Fruit fly (Drosophila melanogaster) Kc167 (cell line): ENCODE measurements around the gene Lcp65Ab2.
"Not testable (repeated sequence)": the region's sequence is repeated elsewhere in the genome, so short reads cannot be mapped to it uniquely, and the experiment has no call there.

ENCODE experiments used
- Myc ChIP-seq: fragments of >200 bp; optimal IDR thresholded peaks from 2 replicates; lab custom pipeline; 2017; ENCODE audit warnings: missing external identifiers
- Sin3A ChIP-seq: fragments of >200 bp; optimal IDR thresholded peaks from 2 replicates; lab custom pipeline; 2018; ENCODE audit warnings: missing external identifiers
- h ChIP-seq: fragments of >200 bp; optimal IDR thresholded peaks from 3 replicates; lab custom pipeline; 2018; ENCODE audit warnings: missing external identifiers
- insv ChIP-seq: fragments of >200 bp; optimal IDR thresholded peaks from 3 replicates; lab custom pipeline; 2018; ENCODE audit warnings: missing external identifiers
- psq ChIP-seq: fragments of >200 bp; optimal IDR thresholded peaks from 2 replicates; lab custom pipeline; 2017; ENCODE audit warnings: missing external identifiers
- ttk ChIP-seq: sonication (Bioruptor generic); optimal IDR thresholded peaks from 2 replicates; lab custom pipeline; 2017; ENCODE audit warnings: missing external identifiers

The Lcp65Ab2 gene

DNA sequence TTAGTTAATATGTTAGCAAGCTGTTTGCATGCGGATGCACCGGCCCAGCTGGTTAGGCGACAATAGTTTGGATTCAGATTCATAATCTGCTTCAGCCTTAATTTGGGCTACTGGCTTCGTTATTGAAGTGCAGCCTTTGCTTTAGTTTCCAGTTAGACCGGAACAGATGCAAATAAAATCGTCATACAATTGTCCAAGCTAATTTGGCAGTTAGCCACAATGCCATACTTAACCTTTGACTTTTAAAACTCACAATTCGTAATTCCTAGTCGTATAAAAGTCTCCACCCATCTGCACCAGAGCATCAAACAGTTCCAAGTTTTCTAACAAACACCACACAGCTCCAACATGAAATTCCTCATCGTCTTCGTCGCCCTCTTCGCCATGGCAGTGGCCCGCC, at the start of gene Lcp65Ab2:
Gene Lcp65Ab2 (plus strand): TSS at position 301 of the 400 bp plus-strand sequence.
- TF ChIP-seq ttk, Sin3A, psq (lab: Kevin White, UChicago): not testable (repeated sequence)

- TF ChIP-seq h (lab: Kevin White, UChicago) (no peak), insv (lab: Kevin White, UChicago) (no peak), ttk (lab: Kevin White, UChicago) (no peak), Myc (lab: Kevin White, UChicago) (no peak), Sin3A (lab: Kevin White, UChicago) (no peak), psq (lab: Kevin White, UChicago) (no peak)
These were observed 49.2 kb upstream of the Lcp65Ab2 start, which contains the start of gene Ets65A for dm6 chr3L:6097270-6097669. Ets65A (plus strand) TSS chr3L:6097617.

dm6 chr3L:6103658-6104057, 42.8 kb upstream of the Lcp65Ab2 start:
- TF ChIP-seq insv (lab: Kevin White, UChicago) (no peak), Myc (lab: Kevin White, UChicago) (no peak), Sin3A (lab: Kevin White, UChicago) (no peak), h (lab: Kevin White, UChicago) (no peak), psq (lab: Kevin White, UChicago) (no peak), ttk (lab: Kevin White, UChicago) (no peak)

dm6 chr3L:6104551-6104950, 41.9 kb upstream of the Lcp65Ab2 start:
- TF ChIP-seq Myc (lab: Kevin White, UChicago), result no peak
- no peak for TF ChIP-seq Sin3A (lab: Kevin White, UChicago)
- TF ChIP-seq insv (lab: Kevin White, UChicago), result no peak
- no peak for TF ChIP-seq h (lab: Kevin White, UChicago)
- no peak for TF ChIP-seq ttk (lab: Kevin White, UChicago)
- no peak for TF ChIP-seq psq (lab: Kevin White, UChicago)

DNA sequence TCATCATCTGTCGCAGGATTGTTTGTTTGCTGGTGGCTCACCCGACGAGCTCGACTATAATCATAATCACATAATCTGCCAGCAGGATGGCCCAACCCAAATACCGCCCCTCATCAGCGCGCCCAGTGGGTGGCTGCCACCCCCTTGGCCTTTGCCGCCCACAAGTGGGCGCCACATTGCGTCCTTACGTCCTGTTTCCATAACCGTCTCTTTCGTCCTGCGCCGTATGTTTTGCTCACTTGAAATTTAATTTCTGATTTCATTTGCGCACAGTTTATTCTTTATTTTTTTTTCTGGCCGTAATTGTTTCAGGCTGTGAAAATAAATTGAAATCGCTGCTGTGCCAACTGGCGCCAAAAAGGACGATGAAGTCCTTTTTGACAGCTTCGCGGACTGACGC, 41.0 kb upstream of the Lcp65Ab2 start:
- TF ChIP-seq ttk (lab: Kevin White, UChicago) (no peak), Sin3A (lab: Kevin White, UChicago) (no peak), insv (lab: Kevin White, UChicago) (no peak), psq (lab: Kevin White, UChicago) (no peak), Myc (lab: Kevin White, UChicago) (no peak), h (lab: Kevin White, UChicago) (no peak)

dm6 chr3L:6106717-6107116, 39.8 kb upstream of the Lcp65Ab2 start:
- TF ChIP-seq psq (lab: Kevin White, UChicago), result no peak
- TF ChIP-seq h (lab: Kevin White, UChicago), result no peak
- no peak for TF ChIP-seq Sin3A (lab: Kevin White, UChicago)
- no peak for TF ChIP-seq ttk (lab: Kevin White, UChicago)
- TF ChIP-seq Myc (lab: Kevin White, UChicago), result no peak
- no peak for TF ChIP-seq insv (lab: Kevin White, UChicago)

dm6 chr3L:6108264-6109060, 38.0 kb upstream of the Lcp65Ab2 start:
- TF ChIP-seq insv (lab: Kevin White, UChicago), result no peak
- no peak for TF ChIP-seq Myc (lab: Kevin White, UChicago)

DNA sequence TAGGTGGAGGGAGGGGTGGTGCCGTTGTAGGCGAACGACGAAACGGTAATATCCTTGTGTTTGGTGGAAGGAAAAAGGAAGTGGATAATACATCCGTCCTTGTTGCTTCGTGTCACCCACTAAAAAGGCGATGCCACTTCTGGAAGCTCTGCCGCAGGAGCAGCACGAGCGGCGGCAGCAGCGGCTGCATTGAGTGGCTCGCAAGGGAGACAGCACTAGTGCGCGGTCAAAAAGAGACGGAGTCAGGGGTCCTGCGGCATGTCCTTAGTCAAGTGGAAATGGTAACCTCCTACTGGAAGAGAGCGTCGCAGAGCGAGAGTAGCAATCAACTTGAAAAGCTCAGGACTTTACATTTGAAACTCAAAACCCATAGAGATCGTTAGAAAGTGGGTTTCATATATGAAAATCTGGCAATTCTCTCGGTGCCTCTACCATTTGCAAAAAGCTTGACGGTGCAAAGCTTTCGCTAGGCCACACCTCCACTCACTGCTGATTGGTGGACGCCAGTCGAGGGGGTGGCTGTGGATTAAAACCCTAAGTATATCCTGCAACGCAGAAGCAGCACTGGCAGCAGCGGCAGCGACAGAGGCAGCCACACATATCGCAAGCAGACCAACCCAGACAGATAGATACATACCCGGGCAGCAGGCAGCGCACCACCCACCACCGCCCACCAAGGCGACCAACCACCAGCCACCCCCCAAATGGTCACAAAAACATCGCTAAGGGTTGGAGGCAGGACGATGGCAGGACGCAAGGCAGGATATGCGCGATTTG, 35.6 kb upstream of the Lcp65Ab2 start:
- no peak for TF ChIP-seq insv (lab: Kevin White, UChicago)

DNA sequence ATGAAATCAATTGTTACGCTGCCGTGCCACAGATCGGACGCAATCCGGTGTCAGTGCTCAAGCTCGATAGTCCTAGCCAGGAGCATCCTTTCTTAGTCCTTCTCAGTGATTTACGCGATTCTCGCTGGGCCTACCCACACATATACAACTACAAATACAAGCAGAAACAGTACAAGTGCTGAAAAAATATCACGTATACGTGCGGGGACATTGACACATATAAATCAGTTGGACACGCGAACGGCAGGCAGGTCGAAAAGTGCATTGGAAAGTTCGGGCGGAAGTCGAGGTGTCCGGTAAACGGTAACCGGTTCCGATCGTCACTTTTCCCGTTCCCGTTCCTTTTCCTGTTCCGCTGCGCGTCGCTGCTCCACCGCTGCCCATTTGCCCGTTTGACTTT, 35.0 kb upstream of the Lcp65Ab2 start:
- no peak for TF ChIP-seq psq (lab: Kevin White, UChicago)
- no peak for TF ChIP-seq ttk (lab: Kevin White, UChicago)
- TF ChIP-seq Sin3A (lab: Kevin White, UChicago), result no peak
- TF ChIP-seq insv (lab: Kevin White, UChicago), result no peak
- no peak for TF ChIP-seq Myc (lab: Kevin White, UChicago)
- no peak for TF ChIP-seq h (lab: Kevin White, UChicago)

dm6 chr3L:6115505-6115904, 31.0 kb upstream of the Lcp65Ab2 start:
- TF ChIP-seq psq (lab: Kevin White, UChicago) (no peak), Sin3A (lab: Kevin White, UChicago) (no peak), h (lab: Kevin White, UChicago) (no peak), insv (lab: Kevin White, UChicago) (no peak), ttk (lab: Kevin White, UChicago) (no peak), Myc (lab: Kevin White, UChicago) (no peak)

DNA sequence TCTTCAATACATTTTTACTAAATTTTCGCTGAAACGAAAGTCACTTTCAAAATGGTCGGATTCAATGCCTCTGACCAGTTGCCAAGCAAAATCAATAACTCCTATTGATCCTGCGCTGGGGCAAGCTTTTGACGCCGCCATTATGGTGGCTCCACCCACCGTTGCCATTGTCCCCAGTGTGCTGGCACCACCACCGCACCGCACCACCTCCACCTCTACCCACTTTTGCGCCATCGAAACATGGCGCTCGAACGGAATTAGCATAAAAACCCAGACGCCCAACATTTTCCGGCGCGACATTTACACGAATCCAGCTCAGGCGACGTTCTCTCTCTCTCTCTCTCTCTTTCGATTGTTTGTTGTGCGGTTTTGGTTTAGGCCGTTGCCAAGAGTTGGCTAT, 29.6 kb upstream of the Lcp65Ab2 start:
- TF ChIP-seq psq (lab: Kevin White, UChicago) (no peak), insv (lab: Kevin White, UChicago) (no peak), Sin3A (lab: Kevin White, UChicago) (no peak), ttk (lab: Kevin White, UChicago) (no peak), Myc (lab: Kevin White, UChicago) (no peak), h (lab: Kevin White, UChicago) (no peak)
